Worm (Caenorhabditis elegans) whole organism, mixed stage, embryonic: ENCODE data around the gene F14F9.3.

Experiments
- bed-3 ChIP-seq: fragments of 200-800 bp; sonication (Bioruptor generic); optimal IDR thresholded peaks from 3 replicates; lab custom pipeline; 2018; ENCODE audit warnings: mild to moderate bottlenecking, missing genetic modification characterization, moderate library complexity, missing compliant biosample characterization
- blmp-1 ChIP-seq: fragments of 150-350 bp; optimal IDR thresholded peaks from 2 replicates; lab custom pipeline; 2014; ENCODE audit warnings: missing biosample characterization, missing genetic modification characterization
- ces-1 ChIP-seq: fragments of 150-350 bp; optimal IDR thresholded peaks from 2 replicates; lab custom pipeline; 2014; ENCODE audit warnings: missing biosample characterization, missing genetic modification reagents, missing genetic modification characterization
- cnd-1 ChIP-seq: fragments of 200-800 bp; sonication (Bioruptor generic); optimal IDR thresholded peaks from 2 replicates; lab custom pipeline; 2018; ENCODE audit warnings: mild to moderate bottlenecking, missing genetic modification characterization, missing compliant biosample characterization
- flh-1 ChIP-seq: fragments of 200-800 bp; sonication (Bioruptor generic); optimal IDR thresholded peaks from 2 replicates; lab custom pipeline; 2018; ENCODE audit warnings: mild to moderate bottlenecking, missing genetic modification characterization, moderate library complexity, missing compliant biosample characterization
- lsy-2 ChIP-seq: fragments of 150-350 bp; optimal IDR thresholded peaks from 2 replicates; lab custom pipeline; 2014; ENCODE audit warnings: missing biosample characterization, missing genetic modification characterization
- nhr-12 ChIP-seq: fragments of 150-350 bp; optimal IDR thresholded peaks from 2 replicates; lab custom pipeline; 2014; ENCODE audit warnings: missing biosample characterization, missing genetic modification characterization
- sptf-1 ChIP-seq: sonication (generic microtip); optimal IDR thresholded peaks from 2 replicates; lab custom pipeline; 2017; ENCODE audit warnings: mild to moderate bottlenecking, missing genetic modification characterization, moderate library complexity, missing compliant biosample characterization
- unc-62 ChIP-seq: fragments of 150-350 bp; optimal IDR thresholded peaks from 2 replicates; lab custom pipeline; 2014; ENCODE audit warnings: missing biosample characterization, missing genetic modification reagents, missing genetic modification characterization

DNA sequence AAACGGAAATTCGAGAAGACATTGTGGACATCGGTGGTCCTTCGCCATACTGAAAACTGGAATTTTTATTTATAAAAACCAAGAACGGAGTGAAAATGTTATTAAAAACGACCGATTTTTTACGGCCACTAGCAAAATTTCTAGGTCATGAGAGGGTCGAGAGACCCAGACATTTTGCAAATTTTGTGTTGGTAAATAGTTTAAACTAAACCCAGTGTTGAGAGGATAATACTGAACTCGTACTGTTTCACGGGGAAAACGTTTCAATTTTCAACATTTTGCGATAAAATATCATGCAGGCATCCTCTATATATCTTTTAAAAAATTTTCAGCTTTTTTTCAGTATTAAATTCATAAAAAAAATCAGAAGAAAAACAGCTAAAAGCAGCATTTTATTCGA lies 18.9 kb upstream of the F14F9.3 start, which contains the start of gene C04F5.9:
- TF ChIP-seq unc-62 (GFP tag; lab: Kevin White, UChicago) (no peak), sptf-1 (tag; lab: Kevin White, UChicago) (no peak), bed-3 (GFP tag; lab: Kevin White, UChicago) (no peak), lsy-2 (tag; lab: Kevin White, UChicago) (no peak), nhr-12 (tag; lab: Kevin White, UChicago) (no peak), flh-1 (GFP tag; lab: Kevin White, UChicago) (no peak), blmp-1 (tag; lab: Kevin White, UChicago) (no peak), cnd-1 (no peak), ces-1 (GFP tag; lab: Kevin White, UChicago) (no peak)
